Worm (Caenorhabditis elegans) whole organism, early embryonic: ENCODE measurements around the gene fbxb-87.

ENCODE experiments used
- B0310.2 ChIP-seq: sonication (generic microtip); optimal IDR thresholded peaks from 2 replicates; lab custom pipeline; 2016; ENCODE audit warnings: mild to moderate bottlenecking, missing genetic modification characterization, missing compliant biosample characterization
- F13C5.2 ChIP-seq: sonication (generic microtip); optimal IDR thresholded peaks from 2 replicates; lab custom pipeline; 2017; ENCODE audit warnings: mild to moderate bottlenecking, missing genetic modification characterization, inconsistent platforms, missing compliant biosample characterization
- ama-1 ChIP-seq: fragments of 150-350 bp; optimal IDR thresholded peaks from 2 replicates; lab custom pipeline; 2014
- ceh-36 ChIP-seq: sonication (generic microtip); optimal IDR thresholded peaks from 2 replicates; lab custom pipeline; 2016; ENCODE audit warnings: missing genetic modification characterization, inconsistent platforms, missing compliant biosample characterization
- ets-7 ChIP-seq: sonication (generic microtip); optimal IDR thresholded peaks from 2 replicates; lab custom pipeline; 2016; ENCODE audit warnings: missing genotype, missing genetic modification characterization, missing compliant biosample characterization
- flt-1 ChIP-seq: fragments of 200-800 bp; sonication (Bioruptor generic); IDR thresholded peaks from 2 replicates; pipeline ENCODE4 v1.3.6; 2022; ENCODE audit warnings: missing genetic modification characterization, missing compliant biosample characterization
- hmg-4 ChIP-seq: fragments of 200-800 bp; sonication (Bioruptor generic); optimal IDR thresholded peaks from 2 replicates; lab custom pipeline; 2018; ENCODE audit warnings: mild to moderate bottlenecking, missing genetic modification characterization, missing compliant biosample characterization
- hnd-1 ChIP-seq: sonication (generic microtip); optimal IDR thresholded peaks from 2 replicates; lab custom pipeline; 2016; ENCODE audit warnings: missing genetic modification characterization, missing compliant biosample characterization
- pes-1 ChIP-seq: fragments of 200-800 bp; sonication (Bioruptor generic); IDR thresholded peaks from 2 replicates; pipeline ENCODE4 v1.3.6; 2022; ENCODE audit warnings: missing genetic modification reagents, missing genetic modification characterization, missing compliant biosample characterization
- scrt-1 ChIP-seq: fragments of 200-800 bp; sonication (Bioruptor generic); IDR thresholded peaks from 2 replicates; pipeline ENCODE4 v1.3.6; 2022; ENCODE audit warnings: missing genetic modification characterization, missing compliant biosample characterization
- sea-1 ChIP-seq: fragments of 200-800 bp; sonication (Bioruptor generic); conservative IDR thresholded peaks from 2 replicates; pipeline ENCODE4 v1.3.6; 2022; ENCODE audit warnings: missing genetic modification characterization, missing compliant biosample characterization
- tbx-11 ChIP-seq: fragments of 200-800 bp; sonication (Bioruptor generic); IDR thresholded peaks from 2 replicates; pipeline ENCODE4 v1.3.6; 2022; ENCODE audit warnings: missing genetic modification characterization, missing compliant biosample characterization
- tbx-37 ChIP-seq: fragments of 200-800 bp; sonication (Bioruptor generic); conservative IDR thresholded peaks from 2 replicates; pipeline ENCODE4 v1.3.6; 2022; ENCODE audit warnings: missing genetic modification reagents, missing genetic modification characterization, missing compliant biosample characterization

DNA sequence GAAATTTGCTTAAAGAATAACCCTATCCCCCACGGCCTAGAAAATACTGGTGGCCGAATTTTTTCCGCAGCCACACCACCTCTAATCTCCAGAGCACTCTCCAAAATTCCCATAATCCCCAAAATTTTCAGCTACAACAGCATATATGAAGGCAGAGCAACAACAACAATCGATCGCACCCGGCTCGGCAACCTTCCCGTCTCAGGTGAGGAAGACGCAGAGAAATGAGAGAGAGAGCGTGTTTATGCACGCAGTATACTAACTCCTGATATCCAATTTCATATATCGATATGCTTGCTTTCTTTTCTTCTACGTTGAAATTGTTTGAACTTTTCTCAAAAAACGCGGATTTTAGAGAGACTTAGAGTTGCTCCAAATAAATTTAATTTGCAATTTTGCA, 12.0 kb downstream of the fbxb-87 start:
- TF ChIP-seq ama-1 (lab: Kevin White, UChicago) (no peak), hnd-1 (tag; lab: Kevin White, UChicago) (no peak), hmg-4 (GFP tag; lab: Kevin White, UChicago) (no peak), flt-1 (GFP tag; lab: Robert Waterston, UW) (no peak), sea-1 (GFP tag; lab: Robert Waterston, UW) (no peak), ceh-36 (tag; lab: Kevin White, UChicago) (peak; percentile 30), tbx-11 (GFP tag; lab: Robert Waterston, UW) (no peak), tbx-37 (GFP tag; lab: Robert Waterston, UW) (no peak), F13C5.2 (tag; lab: Kevin White, UChicago) (no peak), scrt-1 (GFP tag; lab: Robert Waterston, UW) (no peak), B0310.2 (tag; lab: Kevin White, UChicago) (no peak), ets-7 (no peak), pes-1 (GFP tag; lab: Robert Waterston, UW) (no peak)
